Fruit fly (Drosophila melanogaster) whole organism, embryonic: Measurements from ENCODE around the gene CG13086.

Experiments
- Bdp1 ChIP-seq: fragments of 200-800 bp; sonication (Bioruptor generic); optimal IDR thresholded peaks from 3 replicates; lab custom pipeline; 2016; ENCODE audit warnings: missing biosample characterization, missing genetic modification characterization
- CG10209 ChIP-seq: fragments of 200-800 bp; sonication (Bioruptor generic); optimal IDR thresholded peaks from 3 replicates; lab custom pipeline; 2017; ENCODE audit warnings: missing biosample characterization, mild to moderate bottlenecking, missing genetic modification characterization, missing genetic modification reagents
- CG10979 ChIP-seq: fragments of 200-800 bp; sonication (Bioruptor generic); optimal IDR thresholded peaks from 2 replicates; lab custom pipeline; 2018; ENCODE audit warnings: missing biosample characterization, mild to moderate bottlenecking, missing genetic modification characterization, moderate library complexity
- CG11456 ChIP-seq: fragments of 200-800 bp; sonication (Bioruptor generic); IDR thresholded peaks from 3 replicates; pipeline ENCODE4 v1.3.6; 2022; ENCODE audit warnings: missing biosample characterization, missing genetic modification characterization
- CG12219 ChIP-seq: fragments of 200-800 bp; sonication (Bioruptor generic); optimal IDR thresholded peaks from 3 replicates; lab custom pipeline; 2018; ENCODE audit warnings: missing biosample characterization, mild to moderate bottlenecking, missing genetic modification characterization
- CG13123 ChIP-seq: fragments of 200-800 bp; sonication (Bioruptor generic); optimal IDR thresholded peaks from 2 replicates; lab custom pipeline; 2016; ENCODE audit warnings: missing biosample characterization, missing genetic modification characterization
- CG13424 ChIP-seq: fragments of 200-800 bp; sonication (Bioruptor generic); optimal IDR thresholded peaks from 2 replicates; lab custom pipeline; 2019; ENCODE audit warnings: missing biosample characterization, mild to moderate bottlenecking, missing genetic modification characterization, moderate library complexity
- CG14014 ChIP-seq: fragments of 200-800 bp; sonication (Bioruptor generic); IDR thresholded peaks from 2 replicates; pipeline ENCODE4 v1.3.6; 2022; ENCODE audit warnings: missing biosample characterization, missing genetic modification characterization
- CG16815 ChIP-seq: fragments of 200-800 bp; sonication (Bioruptor generic); optimal IDR thresholded peaks from 3 replicates; lab custom pipeline; 2017; ENCODE audit warnings: missing biosample characterization, mild to moderate bottlenecking, missing genetic modification characterization
- CG17359 ChIP-seq: fragments of 200-800 bp; sonication (Bioruptor generic); optimal IDR thresholded peaks from 3 replicates; lab custom pipeline; 2018; ENCODE audit warnings: missing biosample characterization, mild to moderate bottlenecking, missing genetic modification characterization, moderate library complexity
- CG17361 ChIP-seq: fragments of 200-800 bp; sonication (Bioruptor generic); IDR thresholded peaks from 3 replicates; pipeline ENCODE4 v1.3.6; 2022; ENCODE audit warnings: missing biosample characterization, missing genetic modification characterization
- CG2129 ChIP-seq: fragments of 200-800 bp; sonication (Bioruptor generic); IDR thresholded peaks from 2 replicates; pipeline ENCODE4 v1.3.6; 2022; ENCODE audit warnings: missing biosample characterization, missing genetic modification characterization; ENCODE audit not compliant: partially characterized antibody
- CG31388 ChIP-seq: fragments of 200-800 bp; sonication (Bioruptor generic); optimal IDR thresholded peaks from 2 replicates; lab custom pipeline; 2016; ENCODE audit warnings: missing biosample characterization, missing genetic modification characterization
- CG32772 ChIP-seq: fragments of 200-800 bp; sonication (Bioruptor generic); IDR thresholded peaks from 2 replicates; pipeline ENCODE4 v1.3.6; 2022; ENCODE audit warnings: missing biosample characterization, missing genetic modification characterization
- CG34224 ChIP-seq: fragments of 200-800 bp; sonication (Bioruptor generic); IDR thresholded peaks from 3 replicates; pipeline ENCODE4 v1.3.6; 2022; ENCODE audit warnings: missing biosample characterization, missing genetic modification characterization; ENCODE audit not compliant: partially characterized antibody
- CG4328 ChIP-seq: fragments of 200-800 bp; sonication (Bioruptor generic); optimal IDR thresholded peaks from 3 replicates; lab custom pipeline; 2017; ENCODE audit warnings: missing biosample characterization, missing genetic modification reagents, missing genetic modification characterization
- CG4730 ChIP-seq: fragments of 200-800 bp; sonication (Bioruptor generic); IDR thresholded peaks from 2 replicates; pipeline ENCODE4 v1.3.6; 2022; ENCODE audit warnings: missing biosample characterization, missing genetic modification characterization
- CG6689 ChIP-seq: fragments of 200-800 bp; sonication (Bioruptor generic); IDR thresholded peaks from 2 replicates; pipeline ENCODE4 v1.3.6; 2022; ENCODE audit warnings: missing biosample characterization, missing genetic modification characterization
- CG7839 ChIP-seq: fragments of 200-800 bp; sonication (Bioruptor generic); optimal IDR thresholded peaks from 3 replicates; lab custom pipeline; 2018; ENCODE audit warnings: missing biosample characterization, mild to moderate bottlenecking, missing genetic modification characterization, moderate library complexity
- CG7987 ChIP-seq: fragments of 200-800 bp; sonication (Bioruptor generic); optimal IDR thresholded peaks from 2 replicates; lab custom pipeline; 2018; ENCODE audit warnings: missing biosample characterization, mild to moderate bottlenecking, missing genetic modification characterization, moderate library complexity
- CG8089 ChIP-seq: fragments of 200-800 bp; sonication (Bioruptor generic); optimal IDR thresholded peaks from 3 replicates; lab custom pipeline; 2016; ENCODE audit warnings: missing biosample characterization, missing genetic modification characterization
- CG8359 ChIP-seq: fragments of 200-800 bp; sonication (Bioruptor generic); optimal IDR thresholded peaks from 2 replicates; lab custom pipeline; 2017; ENCODE audit warnings: missing biosample characterization, mild to moderate bottlenecking, missing genetic modification characterization, borderline replicate concordance
- CG8944 ChIP-seq: fragments of 200-800 bp; sonication (Bioruptor generic); optimal IDR thresholded peaks from 3 replicates; lab custom pipeline; 2016; ENCODE audit warnings: missing biosample characterization, missing genetic modification characterization
- Chrac-16 ChIP-seq: fragments of 200-800 bp; sonication (Bioruptor generic); optimal IDR thresholded peaks from 3 replicates; lab custom pipeline; 2016; ENCODE audit warnings: missing biosample characterization, missing genetic modification characterization
- D ChIP-seq, 2 experiments: fragments of 200-800 bp in 1 of 2; fragments of >200 bp in 1 of 2; sonication (Bioruptor generic) in 1 of 2; optimal IDR thresholded peaks; 2 replicates in 1 of 2; 3 replicates in 1 of 2; lab custom pipeline; 2017; ENCODE audit warnings: mild to moderate bottlenecking in 1 of 2, missing biosample characterization in 1 of 2, missing genetic modification characterization in 1 of 2, missing genetic modification reagents in 1 of 2
- ERR ChIP-seq: fragments of 200-800 bp; sonication (Bioruptor generic); optimal IDR thresholded peaks from 2 replicates; lab custom pipeline; 2016; ENCODE audit warnings: missing biosample characterization, missing genetic modification characterization
- Elba2 ChIP-seq: fragments of 200-800 bp; sonication (Bioruptor generic); optimal IDR thresholded peaks from 3 replicates; lab custom pipeline; 2016; ENCODE audit warnings: missing biosample characterization, missing genetic modification characterization
- HLH54F ChIP-seq: fragments of 200-800 bp; sonication (Bioruptor generic); optimal IDR thresholded peaks from 3 replicates; lab custom pipeline; 2016; ENCODE audit warnings: missing biosample characterization, missing genetic modification characterization
- HLHmδ ChIP-seq: fragments of 200-800 bp; sonication (Bioruptor generic); optimal IDR thresholded peaks from 2 replicates; lab custom pipeline; 2018; ENCODE audit warnings: missing biosample characterization, mild to moderate bottlenecking, missing genetic modification characterization, moderate library complexity
- PHDP ChIP-seq: fragments of 200-800 bp; sonication (Bioruptor generic); optimal IDR thresholded peaks from 3 replicates; lab custom pipeline; 2018; ENCODE audit warnings: missing biosample characterization, mild to moderate bottlenecking, missing genetic modification characterization, moderate library complexity
- Side ChIP-seq: fragments of 200-800 bp; sonication (Bioruptor generic); optimal IDR thresholded peaks from 2 replicates; lab custom pipeline; 2016; ENCODE audit warnings: missing biosample characterization, missing genetic modification characterization
- Ssrp ChIP-seq: fragments of 200-800 bp; sonication (Bioruptor generic); optimal IDR thresholded peaks from 2 replicates; lab custom pipeline; 2018; ENCODE audit warnings: missing biosample characterization, mild to moderate bottlenecking, missing genetic modification characterization, moderate library complexity
- YL-1 ChIP-seq: fragments of 200-800 bp; sonication (Bioruptor generic); optimal IDR thresholded peaks from 3 replicates; lab custom pipeline; 2017; ENCODE audit warnings: missing biosample characterization, mild to moderate bottlenecking, missing genetic modification characterization
- cad ChIP-seq: fragments of >200 bp; optimal IDR thresholded peaks from 2 replicates; lab custom pipeline; 2017; ENCODE audit warnings: missing biosample characterization, missing genetic modification characterization
- cato ChIP-seq: fragments of 200-800 bp; sonication (Bioruptor generic); optimal IDR thresholded peaks from 2 replicates; lab custom pipeline; 2016; ENCODE audit warnings: missing biosample characterization, missing genetic modification characterization, borderline replicate concordance
- cwo ChIP-seq: fragments of 200-800 bp; sonication (Bioruptor generic); optimal IDR thresholded peaks from 3 replicates; lab custom pipeline; 2017; ENCODE audit warnings: missing biosample characterization, missing genetic modification characterization, mild to moderate bottlenecking, moderate library complexity, missing genetic modification reagents
- dan ChIP-seq: fragments of 200-800 bp; sonication (Bioruptor generic); IDR thresholded peaks from 2 replicates; pipeline ENCODE4 v1.3.6; 2022; ENCODE audit warnings: missing biosample characterization, missing genetic modification characterization
- dm ChIP-seq: fragments of 200-800 bp; sonication (Bioruptor generic); optimal IDR thresholded peaks from 3 replicates; lab custom pipeline; 2016; ENCODE audit warnings: missing biosample characterization, missing genetic modification characterization
- dmrt11E ChIP-seq: fragments of 200-800 bp; sonication (Bioruptor generic); optimal IDR thresholded peaks from 3 replicates; lab custom pipeline; 2018; ENCODE audit warnings: missing biosample characterization, mild to moderate bottlenecking, missing genetic modification characterization, moderate library complexity
- ken ChIP-seq: fragments of 200-800 bp; sonication (Bioruptor generic); IDR thresholded peaks from 3 replicates; pipeline ENCODE4 v1.3.6; 2022; ENCODE audit warnings: missing biosample characterization, missing genetic modification characterization
- lola ChIP-seq, 3 experiments: fragments of >200 bp in 2 of 3; fragments of 200-800 bp in 1 of 3; sonication (Bioruptor generic) in 1 of 3; optimal IDR thresholded peaks; 2 replicates each; lab custom pipeline; 2017 to 2019; ENCODE audit warnings: missing biosample characterization in 3 of 3, missing genetic modification characterization in 3 of 3, mild to moderate bottlenecking in 1 of 3, moderate library complexity in 1 of 3
- pb ChIP-seq: fragments of 200-800 bp; sonication (Bioruptor generic); optimal IDR thresholded peaks from 3 replicates; lab custom pipeline; 2016; ENCODE audit warnings: missing biosample characterization, missing genetic modification characterization
- phol ChIP-seq: fragments of 200-800 bp; sonication (Bioruptor generic); optimal IDR thresholded peaks from 3 replicates; lab custom pipeline; 2018; ENCODE audit warnings: missing biosample characterization, mild to moderate bottlenecking, missing genetic modification characterization, moderate library complexity
- pum ChIP-seq: fragments of 200-800 bp; sonication (Bioruptor generic); optimal IDR thresholded peaks from 2 replicates; lab custom pipeline; 2016; ENCODE audit warnings: missing biosample characterization, missing genetic modification characterization
- row ChIP-seq: fragments of 200-800 bp; sonication (Bioruptor generic); IDR thresholded peaks from 3 replicates; pipeline ENCODE4 v1.3.6; 2022; ENCODE audit warnings: missing biosample characterization, missing genetic modification characterization
- so ChIP-seq: fragments of 200-800 bp; sonication (Bioruptor generic); IDR thresholded peaks from 3 replicates; pipeline ENCODE4 v1.3.6; 2022; ENCODE audit warnings: missing biosample characterization, missing genetic modification characterization
- tap ChIP-seq: fragments of 200-800 bp; optimal IDR thresholded peaks from 3 replicates; lab custom pipeline; 2019; ENCODE audit warnings: missing biosample characterization, mild to moderate bottlenecking, missing genetic modification characterization, moderate library complexity
- tx ChIP-seq: fragments of 200-800 bp; sonication (Bioruptor generic); optimal IDR thresholded peaks from 2 replicates; lab custom pipeline; 2016; ENCODE audit warnings: missing biosample characterization, missing genetic modification characterization
- vvl ChIP-seq: fragments of 200-800 bp; sonication (Bioruptor generic); IDR thresholded peaks from 2 replicates; pipeline ENCODE4 v1.3.6; 2022; ENCODE audit warnings: missing biosample characterization, missing genetic modification characterization

The CG13086 gene

DNA sequence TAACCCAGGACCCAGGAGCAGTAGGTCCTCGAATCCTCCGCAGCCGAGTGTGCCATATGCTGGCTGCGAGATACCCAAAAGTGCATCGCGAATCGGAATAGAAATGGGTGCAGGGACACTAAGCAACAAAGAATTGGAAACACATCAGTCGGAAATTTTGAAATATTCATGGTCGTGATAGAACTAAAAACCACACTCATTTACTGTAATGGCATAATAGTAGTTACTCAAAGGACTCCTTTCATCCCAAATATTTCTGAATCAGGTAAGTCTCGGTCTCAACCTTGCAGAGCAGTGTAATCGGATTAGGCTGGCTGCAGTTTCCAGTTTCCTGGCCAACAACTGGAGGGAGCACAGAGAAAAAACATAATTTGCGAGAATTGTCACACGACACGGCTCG is 12.0 kb downstream of the CG13086 start (continued):
- TF ChIP-seq Side (peak; percentile 20), CG14014 (GFP tag; lab: Robert Waterston, UW) (no peak), cato (GFP tag; lab: Kevin White, UChicago) (no peak), lola (GFP tag; optimal IDR thresholded peaks at IDR 0.05; lab: Kevin White, UChicago) (peak in 1 of 3 experiments; percentile 67), CG11456 (GFP tag; lab: Robert Waterston, UW) (0 out of 3 replicates have a peak, but pooled peaks have one; percentile 12), CG12219 (GFP tag; lab: Kevin White, UChicago) (peak; percentile 13), pum (no peak), dm (GFP tag; lab: Kevin White, UChicago) (no peak), PHDP (tag; lab: Kevin White, UChicago) (no peak), Ssrp (tag; lab: Kevin White, UChicago) (peak; percentile 18), CG4730 (GFP tag; lab: Robert Waterston, UW) (0 out of 2 replicates have a peak, but pooled peaks have one; percentile 4), CG16815 (GFP tag; lab: Kevin White, UChicago) (peak; percentile 25), dan (GFP tag; lab: Robert Waterston, UW) (0 out of 2 replicates have a peak, but pooled peaks have one; percentile 6), CG13123 (GFP tag; lab: Kevin White, UChicago) (no peak), CG32772 (peak; percentile 14; the same call in 1 of the 2 replicates), cwo (no peak), CG7839 (tag; lab: Kevin White, UChicago) (peak; percentile 29), CG8359 (no peak), ERR (GFP tag; lab: Kevin White, UChicago) (no peak), CG10979 (tag; lab: Kevin White, UChicago) (peak; percentile 70), D (optimal IDR thresholded peaks at IDR 0.05; lab: Kevin White, UChicago) (no peak), D (GFP tag; optimal IDR thresholded peaks at IDR 0.05; lab: Kevin White, UChicago) (peak; percentile 52), row (GFP tag; lab: Robert Waterston, UW) (peak; percentile 50; the same call in 2 of the 3 replicates), CG6689 (GFP tag; lab: Robert Waterston, UW) (peak; percentile 45; the same call in 1 of the 2 replicates), ken (GFP tag; lab: Robert Waterston, UW) (peak; percentile 58; the same call in 2 of the 3 replicates), CG4328 (GFP tag; lab: Kevin White, UChicago) (no peak), CG17359 (tag; lab: Kevin White, UChicago) (peak; percentile 20), YL-1 (GFP tag; lab: Kevin White, UChicago) (no peak), CG8089 (GFP tag; lab: Kevin White, UChicago) (no peak), cad (no peak), CG7987 (GFP tag; lab: Kevin White, UChicago) (no peak), vvl (peak; percentile 58), CG13424 (tag; lab: Kevin White, UChicago) (peak; percentile 9), tap (peak; percentile 35), HLHmδ (GFP tag; lab: Kevin White, UChicago) (no peak), pb (GFP tag; lab: Kevin White, UChicago) (no peak), Elba2 (GFP tag; lab: Kevin White, UChicago) (no peak), dmrt11E (peak; percentile 73), Bdp1 (GFP tag; lab: Kevin White, UChicago) (no peak), Chrac-16 (no peak), tx (GFP tag; lab: Kevin White, UChicago) (no peak), phol (tag; lab: Kevin White, UChicago) (peak; percentile 56), so (GFP tag; lab: Robert Waterston, UW) (0 out of 3 replicates have a peak, but pooled peaks have one; percentile 37), CG17361 (peak; percentile 38; the same call in 1 of the 3 replicates), CG8944 (no peak), HLH54F (no peak), CG34224 (GFP tag; lab: Robert Waterston, UW) (no peak), CG31388 (GFP tag; lab: Kevin White, UChicago) (no peak), CG2129 (no peak), CG10209 (GFP tag; lab: Kevin White, UChicago) (no peak)
